Worm (Caenorhabditis elegans) whole organism, L4 larva: ENCODE data around the gene F22B8.7.

Experiments used
- dmd-6 ChIP-seq: fragments of 200-800 bp; sonication (Bioruptor generic); IDR thresholded peaks from 2 replicates; pipeline ENCODE4 v1.3.6; 2022; ENCODE audit warnings: missing genetic modification reagents, missing genetic modification characterization, missing compliant biosample characterization
- nhr-237 ChIP-seq: sonication (generic microtip); optimal IDR thresholded peaks from 2 replicates; lab custom pipeline; 2017; ENCODE audit warnings: missing biosample characterization, missing genetic modification characterization
- nhr-28 ChIP-seq: fragments of 150-350 bp; optimal IDR thresholded peaks from 2 replicates; lab custom pipeline; 2014; ENCODE audit warnings: missing biosample characterization, missing genetic modification characterization
- zag-1 ChIP-seq: fragments of 150-350 bp; optimal IDR thresholded peaks from 2 replicates; lab custom pipeline; 2014; ENCODE audit warnings: missing biosample characterization, missing genetic modification characterization

ce11 chrV:16071167-16071566, 23.2 kb upstream of the F22B8.7 start, which contains the start of gene nhr-176:
- no peak for TF ChIP-seq zag-1 (tag; lab: Kevin White, UChicago)
- peak; percentile 40; the same call in 1 of the 2 replicates for TF ChIP-seq dmd-6 (GFP tag; lab: Robert Waterston, UW)
- no peak for TF ChIP-seq nhr-237 (tag; lab: Kevin White, UChicago)
- peak; percentile 89 for TF ChIP-seq nhr-28 (tag; lab: Kevin White, UChicago)
